Worm (Caenorhabditis elegans): ENCODE measurements around the gene nhr-136.

ce11 chrV:12114693-12115092 lies 7.8 kb downstream of the nhr-136 start, which contains the start of gene spin-1:
- no peak for TF ChIP-seq snpc-4 (GFP tag; optimal IDR thresholded peaks at IDR 0.05)
- TF ChIP-seq snpc-4 (tag; optimal IDR thresholded peaks at IDR 0.05), result no peak
- no peak for TF ChIP-seq nhr-90 (tag; optimal IDR thresholded peaks at IDR 0.05)
- no peak for TF ChIP-seq ztf-18 (tag; optimal IDR thresholded peaks at IDR 0.05)
- no peak for TF ChIP-seq Y95B8A.8 (GFP tag; IDR thresholded peaks at IDR 0.05)
- TF ChIP-seq T26A5.8 (tag; optimal IDR thresholded peaks at IDR 0.05), result no peak
- TF ChIP-seq F10E7.11 (tag; optimal IDR thresholded peaks at IDR 0.05), result no peak
- TF ChIP-seq ama-1 (optimal IDR thresholded peaks at IDR 0.05), result no peak
- no peak for TF ChIP-seq ama-1 (GFP tag; optimal IDR thresholded peaks at IDR 0.05)
- TF ChIP-seq athp-1 (tag; optimal IDR thresholded peaks at IDR 0.05), result no peak
- no peak for TF ChIP-seq F57C9.4 (tag; optimal IDR thresholded peaks at IDR 0.05)
- no peak for TF ChIP-seq madf-6 (GFP tag; IDR thresholded peaks at IDR 0.05)
- no peak for TF ChIP-seq nhr-27 (tag; optimal IDR thresholded peaks at IDR 0.05)
- no peak for TF ChIP-seq F39B2.1 (GFP tag; IDR thresholded peaks at IDR 0.05)

All from whole organism, young adult.